Worm (Caenorhabditis elegans): ENCODE data around the gene F42A10.6.

F42A10.6 gene

DNA sequence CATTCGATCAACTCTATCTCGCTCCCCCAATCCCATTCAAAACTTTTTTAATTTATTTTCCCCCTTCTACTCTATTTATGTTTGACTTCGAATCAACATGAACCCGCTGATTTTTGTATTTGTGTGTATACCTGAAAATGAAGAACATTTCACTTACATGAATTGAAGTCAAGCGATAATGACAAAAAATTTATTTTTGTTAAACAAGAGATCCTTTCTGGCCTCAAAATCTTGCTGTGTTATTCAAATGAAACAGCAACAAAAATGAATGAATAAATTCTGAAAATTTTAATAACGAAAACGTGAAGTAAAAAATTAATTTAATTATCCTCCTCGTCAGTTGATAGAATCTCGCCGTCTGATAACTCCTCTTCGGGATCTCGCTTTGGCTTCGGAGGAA is 25.8 kb upstream of the F42A10.6 start:
- TF ChIP-seq lsy-2 (tag; optimal IDR thresholded peaks at IDR 0.05): no peak
- no peak for TF ChIP-seq ceh-39 (tag; optimal IDR thresholded peaks at IDR 0.05)
- no peak for TF ChIP-seq elt-1 (tag; optimal IDR thresholded peaks at IDR 0.05; ENCODE audit: borderline replicate concordance, insufficient read depth)
- no peak for TF ChIP-seq nhr-237 (tag; optimal IDR thresholded peaks at IDR 0.05)
- no peak for TF ChIP-seq bed-3 (GFP tag; optimal IDR thresholded peaks at IDR 0.05)
- TF ChIP-seq nhr-2 (tag; optimal IDR thresholded peaks at IDR 0.05): no peak
- no peak for TF ChIP-seq ces-1 (GFP tag; optimal IDR thresholded peaks at IDR 0.05)
- no peak for TF ChIP-seq lin-32 (GFP tag; optimal IDR thresholded peaks at IDR 0.05)
- TF ChIP-seq blmp-1 (tag; optimal IDR thresholded peaks at IDR 0.05): no peak
- TF ChIP-seq zip-8 (tag; optimal IDR thresholded peaks at IDR 0.05): no peak
- TF ChIP-seq unc-39 (tag; optimal IDR thresholded peaks at IDR 0.05): no peak
- no peak for TF ChIP-seq snpc-4 (tag; optimal IDR thresholded peaks at IDR 0.05)
- no peak for TF ChIP-seq unc-62 (GFP tag; optimal IDR thresholded peaks at IDR 0.05)

DNA sequence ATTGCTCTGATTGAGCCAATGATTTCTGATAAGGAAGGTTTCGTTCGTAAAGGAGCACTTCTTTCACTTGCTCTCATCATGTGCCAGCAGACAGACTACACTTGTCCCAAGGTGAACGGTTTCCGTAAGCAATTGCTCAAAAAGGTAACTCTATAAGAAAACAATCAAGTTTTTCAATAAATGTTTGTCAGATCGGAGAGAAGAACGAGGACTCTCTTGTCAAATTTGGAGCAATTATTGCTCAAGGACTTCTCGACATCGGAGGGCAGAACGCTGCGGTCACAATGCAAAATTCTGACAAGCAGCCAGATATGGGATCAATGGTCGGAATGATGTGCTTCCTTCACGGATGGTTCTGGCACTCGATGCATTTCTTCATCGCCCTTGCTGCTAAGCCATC is 24.7 kb upstream of the F42A10.6 start:
- no peak for TF ChIP-seq mab-5 (tag; optimal IDR thresholded peaks at IDR 0.05)
- no peak for TF ChIP-seq sem-2 (GFP tag; optimal IDR thresholded peaks at IDR 0.05)
- TF ChIP-seq unc-62 (GFP tag; optimal IDR thresholded peaks at IDR 0.05): no peak
- TF ChIP-seq ces-1 (GFP tag; optimal IDR thresholded peaks at IDR 0.05): no peak
- no peak for TF ChIP-seq nhr-237 (tag; optimal IDR thresholded peaks at IDR 0.05)
- TF ChIP-seq unc-39 (tag; optimal IDR thresholded peaks at IDR 0.05): no peak
- no peak for TF ChIP-seq nhr-2 (tag; optimal IDR thresholded peaks at IDR 0.05)
- TF ChIP-seq blmp-1 (tag; optimal IDR thresholded peaks at IDR 0.05): no peak
- no peak for TF ChIP-seq tbx-8 (GFP tag; optimal IDR thresholded peaks at IDR 0.05)

DNA sequence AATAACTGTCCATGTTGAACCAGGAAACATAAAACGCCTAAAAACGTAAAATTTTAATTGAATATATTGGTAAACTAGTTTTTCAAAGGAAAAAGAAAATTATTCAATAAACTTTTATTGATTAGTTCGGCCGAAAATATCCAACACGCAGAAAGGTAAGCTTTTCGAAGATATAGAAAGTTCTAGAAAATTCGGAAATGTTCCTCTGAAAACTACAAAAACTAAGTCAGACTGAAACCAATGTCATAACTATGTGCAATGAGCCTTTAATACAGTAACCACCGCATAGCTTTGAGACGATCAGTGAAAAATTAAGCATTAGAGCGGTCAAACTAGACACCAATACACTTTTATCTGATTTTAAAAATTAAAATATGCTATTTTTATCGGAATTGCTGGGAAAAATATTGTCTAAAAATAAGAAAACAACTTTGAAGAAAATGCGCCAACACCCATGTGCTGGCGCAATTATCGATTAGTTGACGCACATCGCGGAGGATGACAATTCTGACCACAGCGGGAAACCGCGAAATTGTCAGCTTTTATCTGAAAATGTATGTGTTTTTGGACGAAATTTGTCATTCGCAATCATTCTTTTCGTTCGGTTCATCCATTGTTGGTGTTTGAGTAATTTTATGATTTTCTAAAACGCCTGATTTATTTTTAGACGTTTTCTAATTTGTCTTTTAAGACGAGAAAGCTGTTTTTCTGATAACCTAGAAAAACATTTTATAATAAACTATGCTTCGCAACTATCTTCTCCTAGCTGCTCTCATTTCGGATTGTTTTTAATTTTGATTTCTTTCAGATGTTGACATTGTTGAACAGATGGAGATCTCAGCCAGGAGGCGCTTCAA is 21.9 kb upstream of the F42A10.6 start, which contains the start of the genes C23G10.7 and rpn-2:
Gene C23G10.7 (minus strand): TSS at position 37 of the 857 bp plus-strand sequence.
Gene rpn-2 (plus strand): TSS at position 807 of the 857 bp plus-strand sequence.
- TF ChIP-seq lsy-2 (tag; optimal IDR thresholded peaks at IDR 0.05) (peak; percentile 49), ces-1 (GFP tag; optimal IDR thresholded peaks at IDR 0.05) (no peak), ceh-83 (GFP tag; optimal IDR thresholded peaks at IDR 0.05) (no peak), elt-1 (tag; optimal IDR thresholded peaks at IDR 0.05; ENCODE audit: borderline replicate concordance, insufficient read depth) (no peak), M03D4.4 (tag; optimal IDR thresholded peaks at IDR 0.05) (no peak), mls-2 (tag; optimal IDR thresholded peaks at IDR 0.05) (no peak), unc-120 (tag; optimal IDR thresholded peaks at IDR 0.05; ENCODE audit: poor library complexity, severe bottlenecking) (peak; percentile 23), mep-1 (tag; optimal IDR thresholded peaks at IDR 0.05) (peak; percentile 34)

DNA sequence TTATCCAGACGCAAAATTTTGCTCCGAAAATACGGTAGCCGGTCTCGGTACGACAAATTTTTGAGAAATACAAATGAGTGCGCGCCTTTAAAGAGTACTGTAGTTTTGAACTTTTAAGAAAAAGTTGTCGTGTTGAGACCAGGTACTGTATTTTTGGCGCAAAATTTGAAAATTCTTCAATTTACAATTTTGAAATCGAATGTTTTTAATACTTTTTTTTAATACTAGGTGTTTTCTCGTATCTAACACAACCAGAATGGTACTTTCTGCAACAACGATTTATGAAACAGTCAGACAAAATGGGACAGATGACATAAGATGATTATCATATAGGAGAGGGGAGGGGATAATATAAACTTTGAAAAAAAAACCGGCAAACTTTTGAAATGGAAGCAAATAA is 19.1 kb upstream of the F42A10.6 start:
- TF ChIP-seq tbx-8 (GFP tag; optimal IDR thresholded peaks at IDR 0.05) (no peak), pha-4 (tag; optimal IDR thresholded peaks at IDR 0.05) (no peak), ces-1 (GFP tag; optimal IDR thresholded peaks at IDR 0.05) (no peak), flh-1 (GFP tag; optimal IDR thresholded peaks at IDR 0.05) (no peak), sptf-1 (tag; optimal IDR thresholded peaks at IDR 0.05) (no peak), nhr-237 (tag; optimal IDR thresholded peaks at IDR 0.05) (no peak)

DNA sequence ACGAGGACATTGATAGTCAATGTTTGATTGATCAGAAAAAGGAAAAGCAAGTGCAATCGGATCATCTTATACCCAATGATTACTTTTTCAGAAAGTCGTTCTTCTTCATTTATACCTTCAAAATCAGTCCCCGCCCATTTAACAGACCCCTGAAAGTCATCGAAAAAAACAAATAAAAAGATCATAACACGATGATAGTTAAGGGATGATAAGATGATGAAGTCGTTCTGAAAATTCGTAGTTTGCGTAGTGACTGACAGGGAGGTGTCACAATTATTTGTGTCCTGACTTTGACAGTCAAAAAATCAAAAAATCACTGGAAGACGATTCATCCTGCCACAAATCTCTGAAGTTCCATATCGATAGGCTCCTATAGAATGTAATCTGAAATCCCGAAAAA is 17.8 kb upstream of the F42A10.6 start, which contains the start of gene ugt-66:
Gene ugt-66 (minus strand): TSS at position 101 of the 400 bp plus-strand sequence.
- TF ChIP-seq nhr-12 (tag; optimal IDR thresholded peaks at IDR 0.05) (no peak), tbx-8 (GFP tag; optimal IDR thresholded peaks at IDR 0.05) (no peak), blmp-1 (tag; optimal IDR thresholded peaks at IDR 0.05) (no peak), unc-62 (GFP tag; optimal IDR thresholded peaks at IDR 0.05) (no peak), M03D4.4 (tag; optimal IDR thresholded peaks at IDR 0.05) (no peak), pha-4 (tag; optimal IDR thresholded peaks at IDR 0.05) (no peak), flh-1 (GFP tag; optimal IDR thresholded peaks at IDR 0.05) (no peak), nhr-2 (tag; optimal IDR thresholded peaks at IDR 0.05) (no peak), cnd-1 (tag; optimal IDR thresholded peaks at IDR 0.05) (no peak), unc-39 (tag; optimal IDR thresholded peaks at IDR 0.05) (no peak), mls-2 (tag; optimal IDR thresholded peaks at IDR 0.05) (no peak), elt-3 (tag; optimal IDR thresholded peaks at IDR 0.05) (no peak)

DNA sequence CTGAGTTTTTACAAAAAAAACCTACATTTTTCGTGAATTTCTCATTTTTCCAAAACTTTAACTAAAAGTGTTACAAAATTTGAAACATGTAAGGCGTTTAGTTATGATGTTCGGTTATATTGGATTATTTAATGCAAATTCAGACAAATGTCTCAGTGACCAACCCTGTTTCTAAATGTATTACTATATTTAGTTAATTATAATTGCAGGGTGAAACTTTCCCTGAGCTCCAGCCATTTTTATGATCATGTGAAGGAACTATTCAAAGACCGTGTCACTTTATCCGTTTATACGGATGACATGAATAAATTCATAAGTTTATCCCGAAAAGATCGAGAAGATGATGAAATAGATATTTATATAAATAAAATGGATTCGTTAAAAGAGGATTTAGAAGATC is 14.1 kb upstream of the F42A10.6 start, which contains the start of gene C23G10.5:
Gene C23G10.5 (plus strand): TSS at position 301 of the 400 bp plus-strand sequence.
- TF ChIP-seq nhr-28 (tag; optimal IDR thresholded peaks at IDR 0.05) (no peak), elt-1 (tag; optimal IDR thresholded peaks at IDR 0.05; ENCODE audit: borderline replicate concordance, insufficient read depth) (peak; percentile 48)

All from whole organism, mixed stage, embryonic.